Fruit fly (Drosophila melanogaster): ENCODE data around the gene Recs1.

Recs1 gene

dm6 chr3R:14125479-14126121 is 28.0 kb downstream of the Recs1 start, which contains the start of the genes 140up and Polr2B (continued):
- peak; percentile 91 for TF ChIP-seq tio (GFP tag; optimal IDR thresholded peaks at IDR 0.05)
- peak; percentile 97 for TF ChIP-seq CG17361 (GFP tag; IDR thresholded peaks at IDR 0.05)
- peak; percentile 93 for TF ChIP-seq NfI (GFP tag; optimal IDR thresholded peaks at IDR 0.05)
- TF ChIP-seq E2f1 (GFP tag; IDR thresholded peaks at IDR 0.05), result peak; percentile 93
- TF ChIP-seq CG17186 (GFP tag; optimal IDR thresholded peaks at IDR 0.05), result peak; percentile 12
- peak; percentile 85 for TF ChIP-seq Usf (GFP tag; optimal IDR thresholded peaks at IDR 0.05)
- TF ChIP-seq Bdp1 (GFP tag; optimal IDR thresholded peaks at IDR 0.05), result peak; percentile 78
- TF ChIP-seq caup (GFP tag; optimal IDR thresholded peaks at IDR 0.05; ENCODE audit: severe bottlenecking), result peak; percentile 92
- peak; percentile 69 for TF ChIP-seq CG11696 (GFP tag; IDR thresholded peaks at IDR 0.05)
- peak; percentile 70 for TF ChIP-seq Elba2 (GFP tag; optimal IDR thresholded peaks at IDR 0.05)
- peak; percentile 95 for TF ChIP-seq CG14710 (tag; optimal IDR thresholded peaks at IDR 0.05)
- peak; percentile 100 for TF ChIP-seq CG11695 (GFP tag; IDR thresholded peaks at IDR 0.05)
- TF ChIP-seq CG2120 (GFP tag; optimal IDR thresholded peaks at IDR 0.05), result peak; percentile 92
- TF ChIP-seq CG1792 (GFP tag; optimal IDR thresholded peaks at IDR 0.05), result peak; percentile 47
- TF ChIP-seq lov (optimal IDR thresholded peaks at IDR 0.05), result no peak
- peak; percentile 78; the same call in 1 of the 3 replicates for TF ChIP-seq lov (GFP tag; IDR thresholded peaks at IDR 0.05)
- peak; percentile 94 for TF ChIP-seq grau (tag; optimal IDR thresholded peaks at IDR 0.05)
- TF ChIP-seq br (optimal IDR thresholded peaks at IDR 0.05), result no peak
- TF ChIP-seq Trl (optimal IDR thresholded peaks at IDR 0.05), result no peak
- peak; percentile 75 for TF ChIP-seq Trl (GFP tag; optimal IDR thresholded peaks at IDR 0.05)
- TF ChIP-seq CG9932 (GFP tag; IDR thresholded peaks at IDR 0.05), result peak; percentile 97
- no peak for TF ChIP-seq sc (optimal IDR thresholded peaks at IDR 0.05)
- peak; percentile 88 for TF ChIP-seq sc (GFP tag; optimal IDR thresholded peaks at IDR 0.05)
- TF ChIP-seq CG14441 (GFP tag; IDR thresholded peaks at IDR 0.05), result peak; percentile 92
- peak; percentile 90 for TF ChIP-seq CG14050 (GFP tag; IDR thresholded peaks at IDR 0.05)
- TF ChIP-seq en (GFP tag; optimal IDR thresholded peaks at IDR 0.05), result peak; percentile 35
- TF ChIP-seq Deaf1 (tag; optimal IDR thresholded peaks at IDR 0.05), result peak; percentile 72
- TF ChIP-seq CG3163 (GFP tag; optimal IDR thresholded peaks at IDR 0.05), result peak; percentile 23
- TF ChIP-seq zen (tag; optimal IDR thresholded peaks at IDR 0.05), result peak; percentile 93
- TF ChIP-seq CG11085 (GFP tag; IDR thresholded peaks at IDR 0.05), result peak; percentile 94
- TF ChIP-seq Dip2 (GFP tag; IDR thresholded peaks at IDR 0.05), result peak; percentile 44; the same call in 1 of the 2 replicates
- TF ChIP-seq CG2199 (GFP tag; IDR thresholded peaks at IDR 0.05), result no peak
- TF ChIP-seq CG6272 (GFP tag; IDR thresholded peaks at IDR 0.05), result peak; percentile 93
- TF ChIP-seq pum (GFP tag; optimal IDR thresholded peaks at IDR 0.05), result peak; percentile 83
- peak; percentile 89 for TF ChIP-seq lilli (GFP tag; optimal IDR thresholded peaks at IDR 0.05)
- TF ChIP-seq Sox100B (GFP tag; optimal IDR thresholded peaks at IDR 0.05), result peak; percentile 93
- TF ChIP-seq jing (GFP tag; optimal IDR thresholded peaks at IDR 0.05), result peak; percentile 77
- peak; percentile 95 for TF ChIP-seq CG13424 (tag; optimal IDR thresholded peaks at IDR 0.05)
- TF ChIP-seq run (tag; optimal IDR thresholded peaks at IDR 0.05), result peak; percentile 63
- peak; percentile 62 to 86 for TF ChIP-seq Pdp1 (GFP tag; optimal IDR thresholded peaks at IDR 0.05)
- TF ChIP-seq Ravus (GFP tag; IDR thresholded peaks at IDR 0.05), result peak; percentile 80
- no peak for TF ChIP-seq wek (GFP tag; optimal IDR thresholded peaks at IDR 0.05)
- no peak for TF ChIP-seq hbn (GFP tag; IDR thresholded peaks at IDR 0.05; ENCODE audit: partially characterized antibody)
- peak; percentile 95 for TF ChIP-seq CG12659 (GFP tag; optimal IDR thresholded peaks at IDR 0.05)
- 0 out of 2 replicates have a peak, but pooled peaks have one; percentile 43 for TF ChIP-seq chm (GFP tag; IDR thresholded peaks at IDR 0.05)
- peak; percentile 93 for TF ChIP-seq CG32772 (GFP tag; IDR thresholded peaks at IDR 0.05)
- peak; percentile 90 for TF ChIP-seq CG34376 (GFP tag; optimal IDR thresholded peaks at IDR 0.05)
- peak; percentile 81 for TF ChIP-seq ewg (GFP tag; optimal IDR thresholded peaks at IDR 0.05)
- peak; percentile 86 for TF ChIP-seq CG12299 (tag; optimal IDR thresholded peaks at IDR 0.05)
- TF ChIP-seq CG9727 (GFP tag; optimal IDR thresholded peaks at IDR 0.05), result peak; percentile 93
- TF ChIP-seq knrl (GFP tag; IDR thresholded peaks at IDR 0.05; ENCODE audit: partially characterized antibody), result no peak; the same call in 2 of the 3 replicates

Measured in whole organism, embryonic.